Worm (Caenorhabditis elegans) whole organism, young adult: ENCODE results near the gene col-107.

ENCODE experiments used
- F22D6.2 ChIP-seq: sonication (generic microtip); optimal IDR thresholded peaks from 2 replicates; lab custom pipeline; 2016; ENCODE audit warnings: mild to moderate bottlenecking, missing genetic modification characterization, missing compliant biosample characterization
- F49E8.2 ChIP-seq: sonication (generic microtip); optimal IDR thresholded peaks from 3 replicates; lab custom pipeline; 2017; ENCODE audit warnings: missing genetic modification characterization, mild to moderate bottlenecking, missing compliant biosample characterization, antibody characterized with exemption, moderate library complexity; ENCODE audit not compliant: insufficient read depth
- F55B11.4 ChIP-seq: sonication (generic microtip); optimal IDR thresholded peaks from 2 replicates; lab custom pipeline; 2016; ENCODE audit warnings: missing compliant biosample characterization, missing genetic modification characterization, borderline replicate concordance; ENCODE audit not compliant: insufficient read depth
- F57C9.4 ChIP-seq: sonication (generic microtip); optimal IDR thresholded peaks from 2 replicates; lab custom pipeline; 2017; ENCODE audit warnings: mild to moderate bottlenecking, missing genetic modification characterization, missing compliant biosample characterization
- K12H6.12 ChIP-seq: fragments of 200-800 bp; sonication (Bioruptor generic); optimal IDR thresholded peaks from 2 replicates; lab custom pipeline; 2018; ENCODE audit warnings: mild to moderate bottlenecking, missing genetic modification characterization, missing compliant biosample characterization
- T26A5.8 ChIP-seq: sonication (generic microtip); optimal IDR thresholded peaks from 2 replicates; lab custom pipeline; 2016; ENCODE audit warnings: missing genetic modification characterization, missing compliant biosample characterization
- Y67H2A.10 ChIP-seq: fragments of 200-800 bp; sonication (Bioruptor generic); conservative IDR thresholded peaks from 2 replicates; pipeline ENCODE4 v1.3.6; 2022; ENCODE audit warnings: missing genetic modification reagents, missing genetic modification characterization, missing compliant biosample characterization
- Y95B8A.8 ChIP-seq: fragments of 200-800 bp; sonication (Bioruptor generic); IDR thresholded peaks from 2 replicates; pipeline ENCODE4 v1.3.6; 2022; ENCODE audit warnings: missing genetic modification reagents, missing genetic modification characterization, missing compliant biosample characterization
- ama-1 ChIP-seq, 3 experiments: fragments of 150-350 bp in 1 of 3; sonication (generic microtip) in 2 of 3; optimal IDR thresholded peaks; 2 replicates each; lab custom pipeline; 2014 to 2018; ENCODE audit warnings: missing biosample characterization in 2 of 3, missing genetic modification characterization in 2 of 3, missing genetic modification reagents in 2 of 3
- bed-1 ChIP-seq: fragments of 200-800 bp; sonication (Bioruptor generic); IDR thresholded peaks from 2 replicates; pipeline ENCODE4 v1.3.6; 2022; ENCODE audit warnings: missing genetic modification reagents, missing genetic modification characterization, missing compliant biosample characterization
- cebp-2 ChIP-seq: fragments of 200-800 bp; sonication (Bioruptor generic); IDR thresholded peaks from 2 replicates; pipeline ENCODE4 v1.3.6; 2022; ENCODE audit warnings: missing genetic modification characterization, missing compliant biosample characterization
- ceh-27 ChIP-seq: fragments of 200-800 bp; sonication (Bioruptor generic); optimal IDR thresholded peaks from 2 replicates; lab custom pipeline; 2018; ENCODE audit warnings: mild to moderate bottlenecking, missing genetic modification characterization, moderate library complexity, missing compliant biosample characterization
- egrh-3 ChIP-seq: fragments of 200-800 bp; sonication (Bioruptor generic); IDR thresholded peaks from 2 replicates; pipeline ENCODE4 v1.3.6; 2022; ENCODE audit warnings: missing genetic modification reagents, missing genetic modification characterization, missing compliant biosample characterization
- him-1 ChIP-seq: sonication (generic microtip); optimal IDR thresholded peaks from 2 replicates; lab custom pipeline; 2016; ENCODE audit warnings: missing genotype, missing genetic modification reagents, missing genetic modification characterization, missing compliant biosample characterization
- hrde-1 ChIP-seq: sonication (generic microtip); optimal IDR thresholded peaks from 2 replicates; lab custom pipeline; 2016; ENCODE audit warnings: missing genetic modification characterization, mild to moderate bottlenecking, missing compliant biosample characterization, moderate library complexity, missing genotype, missing genetic modification reagents, borderline replicate concordance
- lin-35 ChIP-seq, 3 experiments: fragments of 150-350 bp in 2 of 3; sonication (generic microtip) in 1 of 3; optimal IDR thresholded peaks; 2 replicates each; lab custom pipeline; 2014 to 2018; ENCODE audit warnings: missing biosample characterization in 3 of 3, missing genetic modification characterization in 3 of 3, missing genetic modification reagents in 3 of 3
- lsy-27 ChIP-seq: sonication (generic microtip); optimal IDR thresholded peaks from 2 replicates; lab custom pipeline; 2017; ENCODE audit warnings: missing genetic modification characterization, mild to moderate bottlenecking, missing compliant biosample characterization, antibody characterized with exemption, missing genotype, borderline replicate concordance; ENCODE audit not compliant: insufficient read depth
- nhr-120 ChIP-seq: fragments of 200-800 bp; sonication (Bioruptor generic); IDR thresholded peaks from 2 replicates; pipeline ENCODE4 v1.3.6; 2022; ENCODE audit warnings: missing genetic modification characterization, missing compliant biosample characterization
- nhr-80 ChIP-seq: sonication (generic microtip); optimal IDR thresholded peaks from 2 replicates; lab custom pipeline; 2016; ENCODE audit warnings: missing genetic modification characterization, missing compliant biosample characterization
- rcor-1 ChIP-seq: fragments of 200-800 bp; sonication (Bioruptor generic); IDR thresholded peaks from 2 replicates; pipeline ENCODE4 v1.3.6; 2022; ENCODE audit warnings: missing genetic modification reagents, missing genetic modification characterization, missing compliant biosample characterization
- sdz-38 ChIP-seq: sonication (generic microtip); optimal IDR thresholded peaks from 2 replicates; lab custom pipeline; 2016; ENCODE audit warnings: missing genotype, missing genetic modification characterization, missing compliant biosample characterization
- snpc-4 ChIP-seq, 5 experiments: fragments of 150-350 bp in 1 of 5; sonication (generic microtip) in 4 of 5; optimal IDR thresholded peaks; 2 replicates each; lab custom pipeline; 2014 to 2018; ENCODE audit warnings: missing genetic modification characterization in 5 of 5, missing biosample characterization in 3 of 5, antibody characterized with exemption in 2 of 5, mild to moderate bottlenecking in 2 of 5, missing compliant biosample characterization in 2 of 5, missing genotype in 2 of 5, moderate library complexity in 2 of 5, missing genetic modification reagents in 1 of 5
- tbx-9 ChIP-seq: sonication (generic microtip); optimal IDR thresholded peaks from 2 replicates; lab custom pipeline; 2016; ENCODE audit warnings: borderline replicate concordance, missing genetic modification characterization, inconsistent platforms, missing compliant biosample characterization
- tlf-1 ChIP-seq: fragments of 200-800 bp; sonication (Bioruptor generic); optimal IDR thresholded peaks from 2 replicates; lab custom pipeline; 2018; ENCODE audit warnings: mild to moderate bottlenecking, missing genetic modification characterization, missing compliant biosample characterization
- unc-130 ChIP-seq: sonication (generic microtip); optimal IDR thresholded peaks from 2 replicates; lab custom pipeline; 2016; ENCODE audit warnings: missing genetic modification reagents, missing genetic modification characterization, missing compliant biosample characterization
- zfh-2 ChIP-seq: fragments of 200-800 bp; sonication (Bioruptor generic); conservative IDR thresholded peaks from 2 replicates; pipeline ENCODE4 v1.3.6; 2022; ENCODE audit warnings: missing genetic modification reagents, missing genetic modification characterization, missing compliant biosample characterization

The col-107 gene

ce11 chrIV:1555021-1555720 is 6.7 kb downstream of the col-107 start, which contains the start of gene C34H4.1 (continued):
- TF ChIP-seq bed-1 (GFP tag; lab: Robert Waterston, UW) (no peak), nhr-120 (no peak)

ce11 chrIV:1559931-1560330 is 11.4 kb downstream of the col-107 start, which contains the start of gene Y41D4B.17:
Gene Y41D4B.17, plus strand, starts transcription at chrIV:1560104.
- TF ChIP-seq lin-35 (GFP tag; optimal IDR thresholded peaks at IDR 0.05; lab: Kevin White, UChicago) (no peak), rcor-1 (no peak), nhr-80 (tag; lab: Kevin White, UChicago) (peak; percentile 24), F57C9.4 (tag; lab: Kevin White, UChicago) (no peak), unc-130 (GFP tag; lab: Kevin White, UChicago) (no peak)

- TF ChIP-seq ama-1 (optimal IDR thresholded peaks at IDR 0.05; lab: Kevin White, UChicago), result no peak
- TF ChIP-seq ama-1 (GFP tag; optimal IDR thresholded peaks at IDR 0.05; lab: Kevin White, UChicago), result no peak
- TF ChIP-seq F22D6.2 (tag; lab: Kevin White, UChicago), result no peak
- TF ChIP-seq ceh-27 (GFP tag; lab: Kevin White, UChicago), result no peak
These were observed 13.4 kb downstream of the col-107 start, which contains the start of gene hpo-6 for ce11 chrIV:1561884-1562283. Gene hpo-6, plus strand, starts transcription at chrIV:1562184.

ce11 chrIV:1563476-1564131 is 15.1 kb downstream of the col-107 start, which contains the start of gene Y41D4B.15:
Gene Y41D4B.15, plus strand, starts transcription at chrIV:1564081.
- no peak for TF ChIP-seq F55B11.4 (tag; lab: Kevin White, UChicago)

ce11 chrIV:1565725-1566124 is 17.2 kb downstream of the col-107 start:
- TF ChIP-seq him-1 (tag; lab: Kevin White, UChicago), result no peak
- TF ChIP-seq tlf-1 (GFP tag; lab: Kevin White, UChicago), result no peak
- TF ChIP-seq K12H6.12 (tag; lab: Kevin White, UChicago), result no peak
- no peak for TF ChIP-seq sdz-38 (tag; lab: Kevin White, UChicago)
- TF ChIP-seq snpc-4 (GFP tag; optimal IDR thresholded peaks at IDR 0.05; lab: Kevin White, UChicago), result no peak
- TF ChIP-seq snpc-4 (tag; optimal IDR thresholded peaks at IDR 0.05; lab: Kevin White, UChicago), result no peak
- TF ChIP-seq lsy-27 (tag; lab: Kevin White, UChicago), result no peak
- TF ChIP-seq Y95B8A.8 (GFP tag; lab: Robert Waterston, UW), result no peak
- peak; percentile 86 for TF ChIP-seq zfh-2 (GFP tag; lab: Robert Waterston, UW)
- TF ChIP-seq egrh-3, result peak; percentile 72; the same call in 1 of the 2 replicates
- TF ChIP-seq tbx-9 (tag; lab: Kevin White, UChicago), result no peak
- no peak for TF ChIP-seq Y67H2A.10 (GFP tag; lab: Robert Waterston, UW)
- TF ChIP-seq hrde-1 (tag; lab: Kevin White, UChicago), result no peak
- no peak for TF ChIP-seq cebp-2
- TF ChIP-seq T26A5.8 (tag; lab: Kevin White, UChicago), result no peak
- no peak for TF ChIP-seq F49E8.2 (tag; lab: Kevin White, UChicago)
- no peak for TF ChIP-seq F55B11.4 (tag; lab: Kevin White, UChicago)
- TF ChIP-seq, all 124 proteins: peak for 2
